Worm (Caenorhabditis elegans) whole organism, L4 larva: ENCODE results near the gene T26C11.4.

Experiments used
- D1046.2 ChIP-seq: fragments of 200-800 bp; sonication (Bioruptor generic); IDR thresholded peaks from 2 replicates; pipeline ENCODE4 v1.3.6; 2022; ENCODE audit warnings: missing genetic modification characterization, missing compliant biosample characterization
- R02D3.7 ChIP-seq: fragments of 150-350 bp; sonication (generic microtip); optimal IDR thresholded peaks from 3 replicates; lab custom pipeline; 2014; ENCODE audit warnings: missing biosample characterization, missing genetic modification characterization
- Y105C5A.15 ChIP-seq: fragments of 200-800 bp; sonication (Bioruptor generic); IDR thresholded peaks from 2 replicates; pipeline ENCODE4 v1.3.6; 2022; ENCODE audit warnings: missing genetic modification characterization, missing compliant biosample characterization
- Y48G9A.11 ChIP-seq: fragments of 200-800 bp; sonication (Bioruptor generic); IDR thresholded peaks from 2 replicates; pipeline ENCODE4 v1.3.6; 2022; ENCODE audit warnings: missing genetic modification reagents, missing genetic modification characterization, missing compliant biosample characterization
- ZK337.2 ChIP-seq: fragments of 200-800 bp; sonication (Bioruptor generic); IDR thresholded peaks from 2 replicates; pipeline ENCODE4 v1.3.6; 2022; ENCODE audit warnings: missing genetic modification reagents, missing genetic modification characterization, missing compliant biosample characterization
- ceh-32 ChIP-seq: sonication (generic microtip); optimal IDR thresholded peaks from 2 replicates; lab custom pipeline; 2016; ENCODE audit warnings: mild to moderate bottlenecking, missing genetic modification characterization, missing compliant biosample characterization; ENCODE audit not compliant: poor library complexity
- cey-2 ChIP-seq: sonication (generic microtip); optimal IDR thresholded peaks from 3 replicates; lab custom pipeline; 2017; ENCODE audit warnings: missing genetic modification characterization, mild to moderate bottlenecking, missing compliant biosample characterization, antibody characterized with exemption, borderline replicate concordance; ENCODE audit not compliant: insufficient read depth
- daf-16 ChIP-seq, 3 experiments: sonication (generic microtip); optimal IDR thresholded peaks; 2 replicates each; lab custom pipeline; 2016 to 2017; ENCODE audit warnings: missing genetic modification characterization in 3 of 3, missing genetic modification reagents in 3 of 3, mild to moderate bottlenecking in 2 of 3, missing compliant biosample characterization in 2 of 3, missing biosample characterization in 1 of 3, moderate library complexity in 1 of 3
- daf-19 ChIP-seq: fragments of 200-800 bp; sonication (Bioruptor generic); conservative IDR thresholded peaks from 2 replicates; pipeline ENCODE4 v1.3.6; 2022; ENCODE audit warnings: missing genetic modification characterization, missing compliant biosample characterization
- dpl-1 ChIP-seq: fragments of 150-350 bp; optimal IDR thresholded peaks from 2 replicates; lab custom pipeline; 2014; ENCODE audit warnings: missing biosample characterization, missing genetic modification reagents, missing genetic modification characterization
- duxl-1 ChIP-seq: sonication (generic microtip); optimal IDR thresholded peaks from 2 replicates; lab custom pipeline; 2016; ENCODE audit warnings: mild to moderate bottlenecking, missing genetic modification characterization, moderate library complexity, missing compliant biosample characterization; ENCODE audit not compliant: poor library complexity
- dve-1 ChIP-seq: sonication (generic microtip); optimal IDR thresholded peaks from 2 replicates; lab custom pipeline; 2017; ENCODE audit warnings: antibody characterized with exemption, mild to moderate bottlenecking, missing genetic modification characterization, missing compliant biosample characterization; ENCODE audit not compliant: insufficient read depth
- fos-1 ChIP-seq: fragments of 150-350 bp; optimal IDR thresholded peaks from 2 replicates; lab custom pipeline; 2014; ENCODE audit warnings: missing biosample characterization, missing genetic modification characterization
- gei-8 ChIP-seq: fragments of 200-800 bp; sonication (Bioruptor generic); optimal IDR thresholded peaks from 2 replicates; lab custom pipeline; 2018; ENCODE audit warnings: mild to moderate bottlenecking, missing genetic modification characterization, missing compliant biosample characterization
- hif-1 ChIP-seq, 2 experiments: sonication (generic microtip); optimal IDR thresholded peaks; 2 replicates each; lab custom pipeline; 2016 to 2017; ENCODE audit warnings: missing compliant biosample characterization in 2 of 2, missing genetic modification characterization in 2 of 2, missing genetic modification reagents in 2 of 2, missing genotype in 2 of 2, mild to moderate bottlenecking in 1 of 2
- hlh-11 ChIP-seq: fragments of 200-800 bp; sonication (Bioruptor generic); optimal IDR thresholded peaks from 2 replicates; lab custom pipeline; 2018; ENCODE audit warnings: mild to moderate bottlenecking, missing genetic modification characterization, missing compliant biosample characterization
- hmg-1.1 ChIP-seq: fragments of 200-800 bp; sonication (Bioruptor generic); IDR thresholded peaks from 2 replicates; pipeline ENCODE4 v1.3.6; 2022; ENCODE audit warnings: missing genetic modification reagents, missing genetic modification characterization, missing compliant biosample characterization
- lim-7 ChIP-seq: fragments of 200-800 bp; sonication (Bioruptor generic); IDR thresholded peaks from 2 replicates; pipeline ENCODE4 v1.3.6; 2022; ENCODE audit warnings: missing genetic modification characterization, missing compliant biosample characterization
- lin-13 ChIP-seq: fragments of 150-350 bp; optimal IDR thresholded peaks from 2 replicates; lab custom pipeline; 2014; ENCODE audit warnings: missing biosample characterization, missing genetic modification reagents, missing genetic modification characterization
- lin-15B ChIP-seq: fragments of 150-350 bp; sonication (generic microtip); optimal IDR thresholded peaks from 3 replicates; lab custom pipeline; 2014; ENCODE audit warnings: missing biosample characterization, missing genetic modification characterization
- lin-29 ChIP-seq: fragments of 200-800 bp; sonication (Bioruptor generic); IDR thresholded peaks from 2 replicates; pipeline ENCODE4 v1.3.6; 2022; ENCODE audit warnings: missing genetic modification reagents, missing genetic modification characterization, missing compliant biosample characterization
- lin-39 ChIP-seq: fragments of 150-350 bp; optimal IDR thresholded peaks from 2 replicates; lab custom pipeline; 2014; ENCODE audit warnings: missing biosample characterization, missing genetic modification reagents, missing genetic modification characterization
- lir-3 ChIP-seq: sonication (generic microtip); optimal IDR thresholded peaks from 2 replicates; lab custom pipeline; 2016; ENCODE audit warnings: mild to moderate bottlenecking, missing genetic modification characterization, missing compliant biosample characterization
- mdt-29 ChIP-seq: fragments of 200-800 bp; sonication (Bioruptor generic); IDR thresholded peaks from 2 replicates; pipeline ENCODE4 v1.3.6; 2022; ENCODE audit warnings: missing genetic modification reagents, missing genetic modification characterization, missing compliant biosample characterization
- mep-1 ChIP-seq: fragments of 150-350 bp; sonication (generic microtip); optimal IDR thresholded peaks from 3 replicates; lab custom pipeline; 2014; ENCODE audit warnings: missing biosample characterization, missing genetic modification characterization
- mes-2 ChIP-seq: sonication (generic microtip); optimal IDR thresholded peaks from 2 replicates; lab custom pipeline; 2016; ENCODE audit warnings: missing genotype, mild to moderate bottlenecking, missing genetic modification characterization, missing compliant biosample characterization; ENCODE audit not compliant: poor library complexity, severe bottlenecking
- nhr-10 ChIP-seq: fragments of 150-350 bp; optimal IDR thresholded peaks from 2 replicates; lab custom pipeline; 2014; ENCODE audit warnings: missing biosample characterization, missing genetic modification characterization
- nhr-111 ChIP-seq: fragments of 200-800 bp; sonication (Bioruptor generic); optimal IDR thresholded peaks from 2 replicates; lab custom pipeline; 2018; ENCODE audit warnings: mild to moderate bottlenecking, missing genetic modification characterization, missing compliant biosample characterization
- nhr-41 ChIP-seq: fragments of 200-800 bp; sonication (Bioruptor generic); IDR thresholded peaks from 2 replicates; pipeline ENCODE4 v1.3.6; 2022; ENCODE audit warnings: missing genetic modification reagents, missing genetic modification characterization, missing compliant biosample characterization
- nhr-48 ChIP-seq: sonication (generic microtip); optimal IDR thresholded peaks from 2 replicates; lab custom pipeline; 2016; ENCODE audit warnings: mild to moderate bottlenecking, missing genetic modification characterization, missing compliant biosample characterization
- nhr-76 ChIP-seq: fragments of 150-350 bp; optimal IDR thresholded peaks from 2 replicates; lab custom pipeline; 2014; ENCODE audit warnings: missing biosample characterization, missing genetic modification characterization
- php-3 ChIP-seq: fragments of 200-800 bp; sonication (Bioruptor generic); IDR thresholded peaks from 2 replicates; pipeline ENCODE4 v1.3.6; 2022; ENCODE audit warnings: missing genetic modification reagents, missing genetic modification characterization, missing compliant biosample characterization
- set-16 ChIP-seq: fragments of 200-800 bp; sonication (Bioruptor generic); IDR thresholded peaks from 2 replicates; pipeline ENCODE4 v1.3.6; 2022; ENCODE audit warnings: missing genetic modification reagents, missing genetic modification characterization, missing compliant biosample characterization
- snpc-1.2 ChIP-seq: fragments of 200-800 bp; sonication (Bioruptor generic); IDR thresholded peaks from 2 replicates; pipeline ENCODE4 v1.3.6; 2022; ENCODE audit warnings: missing genetic modification reagents, missing genetic modification characterization, missing compliant biosample characterization
- tag-97 ChIP-seq: fragments of 200-800 bp; sonication (Bioruptor generic); IDR thresholded peaks from 2 replicates; pipeline ENCODE4 v1.3.6; 2022; ENCODE audit warnings: missing genetic modification characterization, missing compliant biosample characterization
- unc-130 ChIP-seq: sonication (generic microtip); optimal IDR thresholded peaks from 2 replicates; lab custom pipeline; 2016; ENCODE audit warnings: missing genetic modification reagents, missing genetic modification characterization, missing compliant biosample characterization
- unc-62 ChIP-seq, 3 experiments: fragments of 150-350 bp in 1 of 3; sonication (generic microtip); optimal IDR thresholded peaks in 2 of 3; peaks in 1 of 3; 1 replicate in 1 of 3; 2 replicates in 2 of 3; lab custom pipeline; 2014 to 2017; ENCODE audit warnings: missing biosample characterization in 3 of 3, missing genetic modification characterization in 3 of 3, missing genetic modification reagents in 3 of 3, missing genotype in 1 of 3
- zag-1 ChIP-seq: fragments of 150-350 bp; optimal IDR thresholded peaks from 2 replicates; lab custom pipeline; 2014; ENCODE audit warnings: missing biosample characterization, missing genetic modification characterization
- zfp-2 ChIP-seq: sonication (generic microtip); optimal IDR thresholded peaks from 2 replicates; lab custom pipeline; 2016; ENCODE audit warnings: mild to moderate bottlenecking, missing genetic modification characterization, missing compliant biosample characterization
- zip-11 ChIP-seq: fragments of 200-800 bp; sonication (Bioruptor generic); IDR thresholded peaks from 2 replicates; pipeline ENCODE4 v1.3.6; 2022; ENCODE audit warnings: missing genetic modification characterization, missing compliant biosample characterization
- zip-2 ChIP-seq: fragments of 150-350 bp; optimal IDR thresholded peaks from 2 replicates; lab custom pipeline; 2014; ENCODE audit warnings: missing biosample characterization, missing genetic modification characterization
- ztf-7 ChIP-seq: fragments of 150-350 bp; optimal IDR thresholded peaks from 2 replicates; lab custom pipeline; 2014; ENCODE audit warnings: missing biosample characterization, missing genetic modification characterization

The T26C11.4 gene

DNA sequence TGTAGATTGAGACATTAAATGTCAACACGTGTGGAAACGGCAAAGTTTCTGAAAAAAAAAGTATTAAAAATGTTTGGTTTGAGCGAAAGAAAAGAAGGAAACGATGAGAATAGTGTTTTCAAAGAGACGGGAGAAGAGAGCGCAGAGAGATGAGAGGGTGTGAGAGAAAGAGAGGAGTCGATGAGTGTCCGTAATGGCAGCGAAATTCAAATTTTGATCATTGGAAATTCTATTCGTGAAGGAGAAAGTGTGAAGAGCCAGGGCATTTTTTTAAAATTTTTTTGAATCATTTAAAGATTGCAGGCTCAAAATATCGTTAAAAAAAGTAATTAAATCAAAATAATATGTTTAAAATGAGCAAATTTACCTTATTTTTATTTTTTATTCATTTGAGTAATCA is at the start of gene T26C11.4:
Gene T26C11.4, minus strand, starts transcription at position 54 of the 400 bp plus-strand sequence.
- peak; percentile 11 for TF ChIP-seq hlh-11 (tag; lab: Kevin White, UChicago)
- TF ChIP-seq mes-2 (tag; lab: Kevin White, UChicago), result peak; percentile 59
- TF ChIP-seq lin-29 (GFP tag; lab: Robert Waterston, UW), result no peak
- TF ChIP-seq dpl-1 (GFP tag; lab: Kevin White, UChicago), result peak; percentile 69
- TF ChIP-seq duxl-1 (tag; lab: Kevin White, UChicago), result peak; percentile 55
- TF ChIP-seq snpc-1.2 (GFP tag; lab: Robert Waterston, UW), result no peak
- TF ChIP-seq hmg-1.1 (GFP tag; lab: Robert Waterston, UW), result no peak

DNA sequence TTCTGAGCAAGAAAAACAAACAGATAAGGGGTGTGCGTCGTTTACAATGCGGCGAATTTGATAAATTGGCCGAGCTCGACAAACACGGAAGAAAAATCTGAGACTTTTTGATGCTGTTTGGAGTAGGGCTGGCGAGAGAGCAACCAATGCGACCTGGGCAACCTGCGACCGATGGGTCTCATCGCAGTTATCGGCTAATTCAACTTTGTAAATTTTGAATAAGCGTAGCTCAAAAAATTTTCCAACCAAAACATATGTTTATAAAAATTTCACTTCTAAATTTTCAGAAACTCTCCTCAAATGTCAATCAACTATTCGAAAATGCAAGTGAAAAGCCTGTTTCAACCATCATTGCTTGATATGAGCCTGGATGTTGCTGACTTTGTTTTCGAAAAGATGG is 46.5 kb upstream of the T26C11.4 start, which contains the start of gene B0294.3:
Gene B0294.3, plus strand, starts transcription at position 301 of the 400 bp plus-strand sequence.
- no peak for TF ChIP-seq unc-130
- no peak for TF ChIP-seq ztf-7 (tag; lab: Kevin White, UChicago)
- TF ChIP-seq zip-11 (GFP tag; lab: Robert Waterston, UW), result no peak
- TF ChIP-seq mep-1 (tag; lab: Kevin White, UChicago), result no peak
- TF ChIP-seq mdt-29 (GFP tag; lab: Robert Waterston, UW), result no peak
- TF ChIP-seq mes-2 (tag; lab: Kevin White, UChicago), result no peak

DNA sequence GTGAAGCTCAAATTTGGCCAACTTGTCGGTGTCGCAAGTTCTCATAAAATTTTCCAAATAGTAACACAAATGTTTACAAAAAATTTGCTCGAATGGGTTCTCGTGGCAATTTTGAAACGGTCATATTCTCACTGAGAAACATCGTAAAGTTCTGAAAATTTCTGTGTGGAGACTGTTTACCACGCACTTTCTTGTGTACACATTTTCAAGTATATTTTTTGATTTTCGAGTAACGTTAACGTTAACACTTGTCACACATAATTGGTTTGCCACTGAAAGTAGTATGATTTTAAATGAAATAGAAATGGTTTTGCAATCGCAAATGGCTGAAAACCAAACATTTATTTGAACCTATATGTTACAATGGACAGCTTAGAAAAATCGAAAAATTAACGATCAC is 45.5 kb upstream of the T26C11.4 start:
- no peak for TF ChIP-seq set-16
- TF ChIP-seq lir-3, result no peak
- TF ChIP-seq tag-97 (GFP tag; lab: Robert Waterston, UW), result no peak
- no peak for TF ChIP-seq nhr-76 (tag; lab: Kevin White, UChicago)
- TF ChIP-seq unc-62 (GFP tag; optimal IDR thresholded peaks at IDR 0.05 in 1 of 2; lab: Kevin White, UChicago), result peak in 1 of 2 experiments; percentile 93
- TF ChIP-seq unc-62 (tag; optimal IDR thresholded peaks at IDR 0.05; lab: Kevin White, UChicago), result no peak

DNA sequence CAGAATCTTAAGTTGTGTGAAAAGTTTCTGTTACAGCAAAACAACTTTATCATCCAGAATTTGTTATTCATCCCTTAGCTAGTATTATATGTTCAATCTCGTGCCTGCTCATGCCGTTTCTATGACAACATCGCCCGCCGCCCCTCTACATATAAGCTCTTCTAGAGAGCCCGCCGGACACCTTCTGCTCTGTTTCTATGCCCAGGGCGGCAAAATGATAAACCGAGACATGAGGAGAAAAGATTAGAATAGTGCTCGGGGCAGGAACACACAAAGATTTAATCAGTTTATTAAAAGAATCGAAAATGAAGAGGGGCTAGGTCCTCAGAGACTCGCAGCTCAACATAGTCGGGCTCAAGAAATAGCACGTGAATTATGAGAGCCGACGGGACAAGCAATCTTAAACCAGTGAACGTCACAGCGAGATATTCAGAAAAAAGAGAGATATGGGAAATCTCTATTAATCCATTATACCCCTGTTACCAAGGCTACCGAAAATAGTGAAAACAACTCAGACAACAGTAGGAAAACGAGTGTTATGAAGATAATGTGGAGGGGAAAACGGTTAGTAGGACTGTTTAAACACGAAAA is 43.2 kb upstream of the T26C11.4 start:
- TF ChIP-seq D1046.2 (GFP tag; lab: Robert Waterston, UW) (no peak), unc-62 (GFP tag; optimal IDR thresholded peaks at IDR 0.05 in 1 of 2; lab: Kevin White, UChicago) (peak in 1 of 2 experiments; percentile 12), unc-62 (tag; optimal IDR thresholded peaks at IDR 0.05; lab: Kevin White, UChicago) (no peak), Y48G9A.11 (GFP tag; lab: Robert Waterston, UW) (no peak), dve-1 (tag; lab: Kevin White, UChicago) (no peak), Y105C5A.15 (GFP tag; lab: Robert Waterston, UW) (no peak), lin-13 (GFP tag; lab: Kevin White, UChicago) (no peak), cey-2 (tag; lab: Kevin White, UChicago) (no peak), daf-16 (GFP tag; optimal IDR thresholded peaks at IDR 0.05; lab: Kevin White, UChicago) (peak in 1 of 2 experiments; percentile 92), daf-16 (tag; optimal IDR thresholded peaks at IDR 0.05; lab: Kevin White, UChicago) (peak; percentile 49), php-3 (no peak), nhr-48 (tag; lab: Kevin White, UChicago) (peak; percentile 26), lin-15B (tag; lab: Kevin White, UChicago) (no peak), hif-1 (tag; optimal IDR thresholded peaks at IDR 0.05; lab: Kevin White, UChicago) (peak in 1 of 2 experiments; percentile 3), nhr-41 (no peak), nhr-111 (no peak), mdt-29 (GFP tag; lab: Robert Waterston, UW) (no peak), lin-39 (tag; lab: Kevin White, UChicago) (no peak), zag-1 (tag; lab: Kevin White, UChicago) (no peak), tag-97 (GFP tag; lab: Robert Waterston, UW) (no peak), ZK337.2 (GFP tag; lab: Robert Waterston, UW) (0 out of 2 replicates have a peak, but pooled peaks have one; percentile 50), lim-7 (GFP tag; lab: Robert Waterston, UW) (no peak), R02D3.7 (no peak), nhr-10 (no peak), zip-2 (tag; lab: Kevin White, UChicago) (peak; percentile 65), gei-8 (GFP tag; lab: Kevin White, UChicago) (no peak), fos-1 (tag; lab: Kevin White, UChicago) (no peak), daf-19 (GFP tag; lab: Robert Waterston, UW) (no peak), ceh-32 (tag; lab: Kevin White, UChicago) (no peak), zfp-2 (tag; lab: Kevin White, UChicago) (no peak), nhr-76 (tag; lab: Kevin White, UChicago) (no peak)
